Fruit fly (Drosophila melanogaster): ENCODE data around the gene Cby.

dm6 chr3R:21862137-21862850, 5.5 kb upstream of the Cby start:
- TF ChIP-seq Dll (optimal IDR thresholded peaks at IDR 0.05) (no peak), EcR (GFP tag; optimal IDR thresholded peaks at IDR 0.05) (no peak), pan (optimal IDR thresholded peaks at IDR 0.05) (no peak)

Measured in whole organism.